Fruit fly (Drosophila melanogaster): ENCODE data around the gene pum.

dm6 chr3R:9029411-9029810, 208.1 kb downstream of the pum start:
- TF ChIP-seq crc (GFP tag; optimal IDR thresholded peaks at IDR 0.05) (no peak), ewg (GFP tag; optimal IDR thresholded peaks at IDR 0.05) (no peak), jumu (GFP tag; optimal IDR thresholded peaks at IDR 0.05) (no peak), CG12299 (tag; optimal IDR thresholded peaks at IDR 0.05) (no peak), psq (GFP tag; optimal IDR thresholded peaks at IDR 0.05) (no peak), CG2712 (tag; optimal IDR thresholded peaks at IDR 0.05) (no peak), GATAe (GFP tag; conservative IDR thresholded peaks at IDR 0.05) (no peak), trh (GFP tag; optimal IDR thresholded peaks at IDR 0.05) (no peak), CG11560 (tag; IDR thresholded peaks at IDR 0.05) (no peak), disco-r (GFP tag; optimal IDR thresholded peaks at IDR 0.05) (no peak)
